Fruit fly (Drosophila melanogaster) S2 (cell line): ENCODE measurements around the gene Act87E.

ENCODE experiments used
- CG8478 ChIP-seq: fragments of >200 bp; optimal IDR thresholded peaks from 2 replicates; lab custom pipeline; 2018
- CTCF ChIP-seq, 2 experiments: fragments of >200 bp; optimal IDR thresholded peaks; 2 replicates each; lab custom pipeline; 2018

- TF ChIP-seq CTCF (optimal IDR thresholded peaks at IDR 0.05; lab: Kevin White, UChicago): no peak
- no peak for TF ChIP-seq CG8478 (lab: Kevin White, UChicago)
These were observed 24.6 kb downstream of the Act87E start, which contains the start of gene side-IV for dm6 chr3R:13450338-13450737.
